Fruit fly (Drosophila melanogaster) ovary, adult (tissue): ENCODE results near the gene CG4770.
A peak's percentile ranks its signal among the peaks of the same experiment; 100 is the strongest.

Experiments
- CG17801 ChIP-seq: fragments of 200-800 bp; optimal IDR thresholded peaks from 2 replicates; lab custom pipeline; 2019; ENCODE audit warnings: missing biosample characterization, mild to moderate bottlenecking, missing genetic modification characterization, moderate library complexity; ENCODE audit not compliant: partially characterized antibody

CG4770 gene

dm6 chr3R:19918207-19918606 lies at the start of gene CG4770:
Gene CG4770 (plus strand): TSS chr3R:19918507.
- no peak for TF ChIP-seq CG17801 (GFP tag; lab: Kevin White, UChicago)

- no peak for TF ChIP-seq CG17801 (GFP tag; lab: Kevin White, UChicago)
These were observed 45.1 kb upstream of the CG4770 start for dm6 chr3R:19873102-19873737.

DNA sequence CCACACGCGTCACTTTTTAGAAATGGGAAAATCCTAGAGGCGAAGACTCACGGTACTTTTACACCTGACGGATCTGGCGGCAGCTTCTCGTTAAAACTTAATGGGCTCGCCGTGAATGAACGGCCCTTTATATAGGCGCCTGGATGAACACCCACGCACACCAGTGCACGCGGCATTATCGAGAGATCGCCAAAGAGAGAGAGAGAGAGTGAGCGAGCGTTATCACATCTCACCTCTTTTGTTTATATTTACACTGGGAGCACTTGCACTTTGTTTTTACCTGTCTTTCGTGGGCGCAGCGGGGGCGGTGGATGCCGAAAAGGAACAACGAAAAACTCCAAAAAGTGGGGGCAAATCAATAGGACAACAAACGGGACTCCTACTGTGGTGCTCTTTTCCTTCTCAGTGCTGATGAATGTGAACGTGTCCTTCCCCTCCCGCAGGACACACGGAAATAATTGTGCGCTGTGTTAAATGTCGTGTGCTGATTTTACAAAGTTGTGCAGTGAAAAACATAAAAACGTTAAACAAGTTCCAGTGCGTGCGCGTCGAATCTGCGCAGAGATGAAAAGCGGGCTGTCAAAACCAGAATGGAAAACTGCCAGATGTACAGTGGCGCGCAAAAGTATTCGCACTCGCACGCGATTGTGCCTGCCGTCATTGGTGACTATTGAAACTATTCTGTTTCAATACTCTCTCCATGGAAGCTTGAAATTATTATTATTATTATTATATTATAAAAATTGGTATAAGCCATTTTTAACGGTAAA lies 43.0 kb upstream of the CG4770 start, which contains the start of gene Mrp5:
Mrp5 (minus strand) TSS at position 561 of the 770 bp plus-strand sequence.
- no peak for TF ChIP-seq CG17801 (GFP tag; lab: Kevin White, UChicago)

DNA sequence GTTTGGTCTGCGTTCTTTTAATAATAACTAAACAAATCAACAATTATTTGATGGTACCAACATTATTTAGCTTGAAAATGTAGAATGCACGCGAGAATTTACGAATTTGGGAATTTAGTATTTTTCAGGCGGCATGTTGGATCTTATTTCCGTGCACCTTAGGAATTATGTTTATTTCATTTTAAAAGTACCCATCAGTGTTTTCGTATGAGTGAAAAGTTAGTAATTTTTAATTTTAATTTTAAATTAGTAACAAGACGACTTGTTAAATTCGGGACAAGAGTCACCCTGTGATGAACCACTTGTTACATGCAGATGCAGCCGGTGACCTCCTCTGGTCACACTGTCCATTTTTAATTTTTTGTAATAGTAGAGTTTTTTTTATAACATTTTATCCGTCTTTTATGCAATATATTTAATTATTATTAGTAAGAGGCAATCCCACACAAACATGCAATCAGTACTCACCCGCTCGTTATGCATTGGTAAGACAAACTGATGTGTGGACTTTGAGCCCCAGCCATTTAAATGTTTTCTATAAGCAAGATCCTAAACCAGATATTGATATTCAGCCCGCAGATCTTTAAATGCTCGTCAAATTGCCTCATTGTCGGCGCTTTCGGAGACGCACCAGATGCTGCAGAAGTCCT lies 40.8 kb upstream of the CG4770 start, which contains the start of the genes CG17186 and Arc42:
CG17186 (minus strand) TSS at position 88 of the 650 bp plus-strand sequence.
Arc42 (plus strand) TSS at position 311 of the 650 bp plus-strand sequence.
- TF ChIP-seq CG17801 (GFP tag; lab: Kevin White, UChicago) = peak; percentile 33

DNA sequence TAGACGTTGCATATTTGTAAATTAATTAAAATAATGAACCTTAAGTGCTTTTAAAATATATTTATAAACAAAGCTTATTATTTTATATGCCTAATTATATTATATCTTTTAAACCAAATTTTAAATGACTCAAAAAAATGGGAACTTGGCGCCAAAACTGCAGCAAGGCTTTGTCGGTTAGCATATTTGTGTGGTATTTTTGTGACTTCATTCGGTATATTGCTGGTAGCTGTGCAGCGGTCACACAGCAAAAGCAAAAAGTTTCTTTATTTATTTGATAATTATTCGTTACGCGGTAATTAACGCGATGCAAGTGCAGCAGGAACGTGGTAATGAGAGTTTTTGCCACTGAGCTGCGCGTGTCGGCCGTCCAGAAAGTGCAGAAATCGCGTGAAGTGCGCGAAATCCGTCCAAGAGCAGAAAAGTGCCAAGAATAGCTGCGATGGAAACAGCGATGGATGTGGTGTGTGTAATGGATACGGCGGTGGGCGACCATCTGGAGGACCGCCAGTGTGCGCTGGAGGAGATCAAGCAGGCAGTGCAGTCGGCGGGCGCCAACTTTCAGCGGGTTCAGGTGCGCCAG lies 38.7 kb upstream of the CG4770 start, which contains the start of gene Ask1:
Ask1 (plus strand) TSS at position 250 of the 583 bp plus-strand sequence.
- TF ChIP-seq CG17801 (GFP tag; lab: Kevin White, UChicago) = no peak

dm6 chr3R:19880431-19880939 lies 37.8 kb upstream of the CG4770 start:
- peak; percentile 84 for TF ChIP-seq CG17801 (GFP tag; lab: Kevin White, UChicago)

DNA sequence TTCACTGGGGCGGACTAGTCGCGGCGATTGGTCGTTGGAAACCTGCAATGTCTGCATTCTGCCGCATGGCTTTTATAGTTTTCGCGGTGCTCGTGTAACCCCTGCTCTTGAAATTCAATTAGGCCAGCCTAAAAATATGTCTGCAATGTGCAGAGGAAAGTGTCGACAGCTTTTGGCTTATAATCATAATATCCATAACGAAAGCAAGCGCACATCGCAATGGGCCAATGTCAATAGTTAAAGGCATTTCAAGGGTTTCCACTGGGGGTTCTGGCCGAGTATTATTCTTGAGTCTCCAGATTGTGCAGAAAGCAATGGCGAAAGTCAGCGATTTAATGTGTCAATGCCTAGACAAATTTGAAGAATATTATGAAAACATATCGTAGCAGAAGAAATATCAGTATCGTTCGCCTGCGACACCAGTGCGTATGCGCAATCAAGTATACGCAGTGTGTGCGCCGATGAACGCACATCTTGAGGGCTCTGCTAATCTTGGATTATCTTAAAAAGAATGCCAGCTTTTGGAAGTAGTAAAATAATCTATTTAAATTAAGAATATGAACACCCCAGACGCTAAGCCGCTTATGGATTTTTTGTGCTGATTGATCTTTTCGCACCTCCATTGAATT lies 30.0 kb upstream of the CG4770 start, which contains the start of gene ninaE:
ninaE (minus strand) TSS at position 51 of the 629 bp plus-strand sequence.
- TF ChIP-seq CG17801 (GFP tag; lab: Kevin White, UChicago) = no peak

dm6 chr3R:19889603-19890187 lies 28.6 kb upstream of the CG4770 start:
- TF ChIP-seq CG17801 (GFP tag; lab: Kevin White, UChicago) = no peak

- peak; percentile 2 for TF ChIP-seq CG17801 (GFP tag; lab: Kevin White, UChicago)
These were observed 27.8 kb upstream of the CG4770 start, which contains the start of gene CG4733 for dm6 chr3R:19890340-19890998. Gene CG4733 (plus strand): TSS chr3R:19890689.

DNA sequence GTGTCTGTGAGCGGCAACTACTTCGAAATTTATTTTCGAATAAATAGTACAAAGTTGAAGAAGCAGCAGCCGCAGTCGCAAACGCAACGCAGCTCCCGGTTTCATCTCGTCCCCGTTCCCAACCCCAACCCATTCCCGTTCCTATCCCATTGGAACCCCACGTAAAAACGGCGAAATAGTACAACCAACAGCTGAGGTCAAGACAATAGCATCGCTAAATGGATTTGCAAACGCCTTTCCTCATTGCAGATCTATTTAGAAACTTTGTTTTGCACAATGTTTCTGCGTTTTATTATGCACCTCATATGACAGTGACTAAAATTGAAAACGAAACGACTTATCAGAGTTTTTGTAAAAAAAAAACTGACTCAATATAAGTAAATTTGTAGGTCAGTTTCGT lies 26.9 kb upstream of the CG4770 start:
- no peak for TF ChIP-seq CG17801 (GFP tag; lab: Kevin White, UChicago)

- peak; percentile 16 for TF ChIP-seq CG17801 (GFP tag; lab: Kevin White, UChicago)
These were observed 26.3 kb upstream of the CG4770 start for dm6 chr3R:19892046-19892445.

DNA sequence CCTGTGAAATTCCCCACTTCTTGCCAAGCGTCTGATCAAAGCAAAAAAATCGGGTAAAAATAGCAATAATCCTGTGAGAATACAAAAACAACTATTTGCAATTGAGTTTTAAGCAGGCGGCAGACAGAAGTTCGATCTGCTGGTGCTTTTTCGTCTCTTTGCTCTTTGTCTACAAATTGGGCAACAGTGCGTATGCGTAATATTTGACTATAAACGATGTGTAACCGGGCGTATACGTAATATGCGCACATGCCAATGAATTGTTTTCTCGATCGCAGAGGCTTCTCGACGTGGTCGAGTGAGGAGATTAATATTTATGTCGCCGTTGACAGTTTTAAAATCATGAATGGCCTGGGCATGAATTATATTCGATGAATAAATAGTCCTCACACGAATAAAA lies 23.0 kb upstream of the CG4770 start:
- TF ChIP-seq CG17801 (GFP tag; lab: Kevin White, UChicago) = no peak

DNA sequence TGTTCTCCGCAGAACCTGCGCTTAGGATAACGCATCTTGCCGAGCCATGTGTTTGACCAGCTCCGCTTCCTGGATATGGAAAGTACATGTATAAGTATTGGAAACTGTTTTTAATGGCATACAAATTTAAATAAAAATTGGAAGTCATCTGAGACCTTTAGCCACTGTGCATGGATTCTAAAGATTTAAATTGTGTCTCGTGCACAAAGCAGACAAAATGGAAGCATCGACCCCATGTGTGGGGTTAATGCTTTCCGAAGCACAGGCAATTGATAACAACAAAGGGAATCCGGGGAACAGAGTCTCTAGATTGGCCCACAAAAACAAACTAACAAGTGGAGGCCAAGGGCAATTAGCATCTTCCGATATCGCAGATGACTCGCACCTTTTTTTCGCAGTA lies 16.6 kb upstream of the CG4770 start:
- TF ChIP-seq CG17801 (GFP tag; lab: Kevin White, UChicago) = no peak
